Worm (Caenorhabditis elegans): ENCODE results near the gene idpp-12.

DNA sequence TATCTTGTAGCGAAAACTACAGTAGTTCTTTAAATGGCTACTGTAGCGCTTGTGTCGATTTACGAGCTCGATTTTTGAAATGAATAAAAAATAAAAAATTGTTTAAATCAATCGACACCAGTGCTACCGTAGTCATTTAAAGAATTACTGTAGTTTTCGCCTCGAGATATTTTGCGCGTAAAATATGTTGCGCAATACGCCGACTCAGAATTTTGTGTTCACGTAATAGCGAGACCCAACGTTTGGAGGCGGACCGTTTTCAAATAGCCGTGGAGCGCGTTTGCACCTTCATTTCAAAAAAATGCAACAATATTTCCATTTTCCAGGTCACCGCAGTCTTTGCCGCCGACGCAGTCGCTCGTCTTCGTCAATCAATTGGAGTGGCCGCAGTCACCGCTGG, 43.6 kb upstream of the idpp-12 start:
- TF ChIP-seq B0035.1 (tag; optimal IDR thresholded peaks at IDR 0.05) (no peak), unc-130 (GFP tag; optimal IDR thresholded peaks at IDR 0.05) (no peak), C06A6.2 (GFP tag; conservative IDR thresholded peaks at IDR 0.05) (no peak), F49E8.2 (tag; optimal IDR thresholded peaks at IDR 0.05; ENCODE audit: insufficient read depth) (no peak), lag-1 (GFP tag; IDR thresholded peaks at IDR 0.05) (no peak), him-1 (tag; optimal IDR thresholded peaks at IDR 0.05) (no peak), unc-62 (GFP tag; optimal IDR thresholded peaks at IDR 0.05) (no peak), pbrm-1 (GFP tag; IDR thresholded peaks at IDR 0.05) (no peak), hmg-1.2 (GFP tag; IDR thresholded peaks at IDR 0.05) (no peak), lir-1 (GFP tag; conservative IDR thresholded peaks at IDR 0.05) (no peak)
